Worm (Caenorhabditis elegans): ENCODE data around the gene gdi-1.

Gene gdi-1

DNA sequence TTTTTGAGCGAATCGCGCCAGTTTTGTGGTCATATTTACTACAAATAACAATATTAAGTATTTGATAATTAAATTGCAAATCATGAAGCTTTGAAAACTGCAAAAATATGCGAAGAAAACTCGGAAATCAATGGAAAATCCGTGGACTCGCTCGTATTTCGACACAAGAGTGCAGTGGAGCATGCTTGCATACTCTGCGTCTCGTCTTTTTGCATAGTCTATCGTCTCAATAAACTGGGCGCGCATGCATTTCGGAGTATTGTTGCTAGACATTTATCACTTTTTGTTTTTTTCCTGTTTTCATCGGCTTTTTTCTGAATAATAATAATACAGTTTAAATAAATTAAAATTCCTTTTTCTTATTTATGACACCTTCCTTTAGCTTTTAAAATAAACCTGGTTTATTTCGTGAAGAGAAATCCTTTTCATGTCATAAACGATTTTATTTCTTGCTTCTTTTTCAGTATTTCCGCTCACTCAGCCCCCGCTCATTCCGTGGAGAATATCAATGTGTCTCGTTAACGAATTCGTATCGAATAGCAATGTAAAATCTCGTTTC lies 24.9 kb downstream of the gdi-1 start, which contains the start of the genes mrps-7 and Y57G11C.3 (continued):
- peak; percentile 56; the same call in 1 of the 2 replicates for TF ChIP-seq F33H1.4 (GFP tag; IDR thresholded peaks at IDR 0.05)
- no peak for TF ChIP-seq ztf-22 (GFP tag; optimal IDR thresholded peaks at IDR 0.05)
- TF ChIP-seq ceh-100 (GFP tag; IDR thresholded peaks at IDR 0.05), result no peak; the same call in 1 of the 2 replicates
- TF ChIP-seq cebp-1 (GFP tag; IDR thresholded peaks at IDR 0.05), result peak; percentile 93
- peak; percentile 96 for TF ChIP-seq cebp-1 (tag; optimal IDR thresholded peaks at IDR 0.05)
- peak; percentile 70 for TF ChIP-seq K11D2.4 (GFP tag; IDR thresholded peaks at IDR 0.05)
- 0 out of 2 replicates have a peak, but pooled peaks have one; percentile 50 for TF ChIP-seq hmg-20 (GFP tag; IDR thresholded peaks at IDR 0.05)
- peak; percentile 73 for TF ChIP-seq madf-6 (GFP tag; IDR thresholded peaks at IDR 0.05)
- no peak for TF ChIP-seq ceh-79 (tag; optimal IDR thresholded peaks at IDR 0.05)
- TF ChIP-seq gei-17 (GFP tag; optimal IDR thresholded peaks at IDR 0.05), result no peak

ce11 chrIV:14766382-14766781 lies 26.3 kb downstream of the gdi-1 start, which contains the start of gene vti-1:
TSS of gene vti-1 (minus strand) at chrIV:14766665.
- TF ChIP-seq Y67H2A.10 (GFP tag; conservative IDR thresholded peaks at IDR 0.05), result no peak
- TF ChIP-seq hlh-12 (tag; optimal IDR thresholded peaks at IDR 0.05), result no peak
- no peak for TF ChIP-seq attf-5 (GFP tag; optimal IDR thresholded peaks at IDR 0.05)
- no peak for TF ChIP-seq F57A8.1 (GFP tag; optimal IDR thresholded peaks at IDR 0.05)
- no peak for TF ChIP-seq B0019.2 (GFP tag; conservative IDR thresholded peaks at IDR 0.05)
- TF ChIP-seq T07F8.4 (tag; optimal IDR thresholded peaks at IDR 0.05), result no peak
- TF ChIP-seq lin-26 (GFP tag; IDR thresholded peaks at IDR 0.05), result no peak
- no peak for TF ChIP-seq bed-2 (GFP tag; IDR thresholded peaks at IDR 0.05)
- no peak for TF ChIP-seq nhr-27 (tag; optimal IDR thresholded peaks at IDR 0.05)
- no peak for TF ChIP-seq ztf-28 (GFP tag; IDR thresholded peaks at IDR 0.05)
- TF ChIP-seq T26A5.8 (tag; optimal IDR thresholded peaks at IDR 0.05), result no peak
- no peak for TF ChIP-seq lsl-1 (GFP tag; optimal IDR thresholded peaks at IDR 0.05)
- TF ChIP-seq snpc-1.1 (tag; optimal IDR thresholded peaks at IDR 0.05; ENCODE audit: insufficient read depth), result no peak
- no peak for TF ChIP-seq repo-1 (tag; optimal IDR thresholded peaks at IDR 0.05)
- no peak for TF ChIP-seq nhr-80 (tag; optimal IDR thresholded peaks at IDR 0.05)
- 0 out of 2 replicates have a peak, but pooled peaks have one; percentile 34 for TF ChIP-seq mcd-1 (GFP tag; IDR thresholded peaks at IDR 0.05)
- no peak for TF ChIP-seq F23B12.7 (tag; optimal IDR thresholded peaks at IDR 0.05; ENCODE audit: insufficient read depth)
- peak; percentile 6; the same call in 1 of the 2 replicates for TF ChIP-seq madf-6 (GFP tag; IDR thresholded peaks at IDR 0.05)
- no peak for TF ChIP-seq lin-40 (tag; optimal IDR thresholded peaks at IDR 0.05)
- no peak for TF ChIP-seq let-607 (tag; optimal IDR thresholded peaks at IDR 0.05)
- TF ChIP-seq nfyb-1 (GFP tag; IDR thresholded peaks at IDR 0.05), result no peak
- TF ChIP-seq nhr-179 (tag; optimal IDR thresholded peaks at IDR 0.05), result no peak
- no peak for TF ChIP-seq unc-62 (GFP tag; optimal IDR thresholded peaks at IDR 0.05)
- no peak for TF ChIP-seq efl-1 (GFP tag; optimal IDR thresholded peaks at IDR 0.05)
- peak; percentile 87 for TF ChIP-seq attf-6 (GFP tag; IDR thresholded peaks at IDR 0.05)
- no peak for TF ChIP-seq die-1 (tag; optimal IDR thresholded peaks at IDR 0.05)
- no peak for TF ChIP-seq ceh-27 (GFP tag; optimal IDR thresholded peaks at IDR 0.05)
- TF ChIP-seq F10E7.11 (tag; optimal IDR thresholded peaks at IDR 0.05), result no peak
- no peak for TF ChIP-seq ztf-25 (GFP tag; IDR thresholded peaks at IDR 0.05)
- TF ChIP-seq ceh-79 (tag; optimal IDR thresholded peaks at IDR 0.05), result no peak
- TF ChIP-seq Y53G8AR.9 (GFP tag; conservative IDR thresholded peaks at IDR 0.05), result no peak
- TF ChIP-seq C17E4.6 (GFP tag; IDR thresholded peaks at IDR 0.05), result no peak
- no peak for TF ChIP-seq sdz-38 (tag; optimal IDR thresholded peaks at IDR 0.05)
- no peak for TF ChIP-seq ceh-100 (GFP tag; IDR thresholded peaks at IDR 0.05)
- no peak for TF ChIP-seq ccch-3 (GFP tag; optimal IDR thresholded peaks at IDR 0.05)
- TF ChIP-seq sea-2 (GFP tag; IDR thresholded peaks at IDR 0.05), result no peak
- no peak for TF ChIP-seq aptf-2 (GFP tag; conservative IDR thresholded peaks at IDR 0.05)
- TF ChIP-seq gei-17 (GFP tag; optimal IDR thresholded peaks at IDR 0.05), result no peak
- no peak for TF ChIP-seq lin-54 (GFP tag; optimal IDR thresholded peaks at IDR 0.05)
- TF ChIP-seq C06A6.2 (GFP tag; conservative IDR thresholded peaks at IDR 0.05), result no peak

All from whole organism, young adult.